Worm (Caenorhabditis elegans) whole organism, midembryonic: Measurements from ENCODE around the gene T23B12.5.

Experiments used
- T22C8.4 ChIP-seq: fragments of 200-800 bp; sonication (Bioruptor generic); IDR thresholded peaks from 2 replicates; pipeline ENCODE4 v1.3.6; 2022; ENCODE audit warnings: missing genetic modification characterization, missing compliant biosample characterization
- cog-1 ChIP-seq: sonication (generic microtip); optimal IDR thresholded peaks from 2 replicates; lab custom pipeline; 2016; ENCODE audit warnings: missing genetic modification characterization, missing compliant biosample characterization
- flt-1 ChIP-seq: fragments of 200-800 bp; sonication (Bioruptor generic); IDR thresholded peaks from 2 replicates; pipeline ENCODE4 v1.3.6; 2022; ENCODE audit warnings: missing genetic modification characterization, missing compliant biosample characterization
- klf-2 ChIP-seq: fragments of 200-800 bp; sonication (Bioruptor generic); conservative IDR thresholded peaks from 2 replicates; pipeline ENCODE4 v1.3.6; 2022; ENCODE audit warnings: missing genetic modification reagents, missing genetic modification characterization, missing compliant biosample characterization
- med-1 ChIP-seq: sonication (generic microtip); optimal IDR thresholded peaks from 2 replicates; lab custom pipeline; 2017; ENCODE audit warnings: missing genetic modification characterization, mild to moderate bottlenecking, missing compliant biosample characterization, antibody characterized with exemption, missing genetic modification reagents; ENCODE audit not compliant: insufficient read depth
- ref-1 ChIP-seq: fragments of 200-800 bp; sonication (Bioruptor generic); conservative IDR thresholded peaks from 2 replicates; pipeline ENCODE4 v1.3.6; 2022; ENCODE audit warnings: missing genetic modification reagents, missing genetic modification characterization, missing compliant biosample characterization
- tab-1 ChIP-seq: fragments of 200-800 bp; sonication (Bioruptor generic); IDR thresholded peaks from 2 replicates; pipeline ENCODE4 v1.3.6; 2022; ENCODE audit warnings: missing genetic modification characterization, missing compliant biosample characterization
- ztf-23 ChIP-seq: fragments of 200-800 bp; sonication (Bioruptor generic); IDR thresholded peaks from 2 replicates; pipeline ENCODE4 v1.3.6; 2022; ENCODE audit warnings: missing genetic modification reagents, missing genetic modification characterization, missing compliant biosample characterization
- ztf-29 ChIP-seq: fragments of 200-800 bp; sonication (Bioruptor generic); IDR thresholded peaks from 2 replicates; pipeline ENCODE4 v1.3.6; 2022; ENCODE audit warnings: missing genetic modification reagents, missing genetic modification characterization, missing compliant biosample characterization

T23B12.5 gene

ce11 chrV:8462074-8462473, 14.2 kb upstream of the T23B12.5 start, which contains the start of the genes dnj-22 and natc-1:
Gene dnj-22 (minus strand): TSS chrV:8462120.
Gene natc-1 (plus strand): TSS chrV:8462359.
- TF ChIP-seq cog-1 (tag; lab: Kevin White, UChicago) (peak; percentile 67), klf-2 (GFP tag; lab: Robert Waterston, UW) (no peak)

DNA sequence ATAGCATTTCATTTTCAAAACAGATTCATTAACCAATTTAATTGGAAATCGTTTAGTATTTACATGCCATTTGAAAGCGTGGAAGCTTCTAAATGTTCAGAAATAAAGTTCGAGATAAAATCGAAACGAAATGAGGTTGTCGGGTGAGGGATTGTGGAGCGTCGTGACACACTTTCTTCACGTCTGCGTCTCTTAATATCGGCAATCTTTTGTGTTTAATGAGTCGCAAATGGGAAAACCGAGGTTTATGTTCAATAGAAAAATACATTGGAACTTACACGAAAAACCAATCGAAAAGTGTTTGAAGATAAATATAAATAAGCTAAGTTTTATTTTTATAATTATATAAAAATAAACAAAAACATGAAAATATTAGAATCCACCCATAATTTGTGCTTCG, 13.0 kb upstream of the T23B12.5 start:
- TF ChIP-seq flt-1 (GFP tag; lab: Robert Waterston, UW) (no peak), klf-2 (GFP tag; lab: Robert Waterston, UW) (no peak), tab-1 (GFP tag; lab: Robert Waterston, UW) (no peak), ztf-29 (no peak), ztf-23 (GFP tag; lab: Robert Waterston, UW) (no peak), T22C8.4 (GFP tag; lab: Robert Waterston, UW) (no peak), med-1 (GFP tag; lab: Kevin White, UChicago) (no peak), cog-1 (tag; lab: Kevin White, UChicago) (no peak), ref-1 (GFP tag; lab: Robert Waterston, UW) (no peak)

DNA sequence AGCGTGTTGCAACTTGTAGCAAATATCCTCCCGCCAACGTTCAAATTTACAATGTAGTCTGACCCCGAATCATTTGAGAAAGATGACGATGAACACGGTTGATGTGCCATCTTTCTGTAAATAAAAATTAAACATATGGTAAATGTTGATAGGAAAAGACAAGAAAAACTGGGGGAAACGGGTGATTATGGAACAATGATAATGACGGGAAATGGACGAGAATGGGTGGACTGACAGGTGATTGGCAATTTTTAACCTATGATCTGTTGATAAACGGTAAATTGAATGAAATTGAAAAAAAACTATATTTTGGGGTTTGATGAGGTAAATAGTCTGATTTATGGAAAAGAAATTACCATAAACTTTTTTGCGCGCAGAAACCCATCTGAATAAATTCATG, 12.5 kb upstream of the T23B12.5 start, which contains the start of gene T23B12.6:
TSS of gene T23B12.6 (minus strand) at position 114 of the 400 bp plus-strand sequence.
- TF ChIP-seq ztf-29: no peak
- TF ChIP-seq ztf-23 (GFP tag; lab: Robert Waterston, UW): no peak
- TF ChIP-seq flt-1 (GFP tag; lab: Robert Waterston, UW): no peak
- TF ChIP-seq ref-1 (GFP tag; lab: Robert Waterston, UW): no peak
- no peak for TF ChIP-seq cog-1 (tag; lab: Kevin White, UChicago)
- TF ChIP-seq klf-2 (GFP tag; lab: Robert Waterston, UW): no peak
- no peak for TF ChIP-seq med-1 (GFP tag; lab: Kevin White, UChicago)
- no peak for TF ChIP-seq tab-1 (GFP tag; lab: Robert Waterston, UW)
- TF ChIP-seq T22C8.4 (GFP tag; lab: Robert Waterston, UW): no peak

DNA sequence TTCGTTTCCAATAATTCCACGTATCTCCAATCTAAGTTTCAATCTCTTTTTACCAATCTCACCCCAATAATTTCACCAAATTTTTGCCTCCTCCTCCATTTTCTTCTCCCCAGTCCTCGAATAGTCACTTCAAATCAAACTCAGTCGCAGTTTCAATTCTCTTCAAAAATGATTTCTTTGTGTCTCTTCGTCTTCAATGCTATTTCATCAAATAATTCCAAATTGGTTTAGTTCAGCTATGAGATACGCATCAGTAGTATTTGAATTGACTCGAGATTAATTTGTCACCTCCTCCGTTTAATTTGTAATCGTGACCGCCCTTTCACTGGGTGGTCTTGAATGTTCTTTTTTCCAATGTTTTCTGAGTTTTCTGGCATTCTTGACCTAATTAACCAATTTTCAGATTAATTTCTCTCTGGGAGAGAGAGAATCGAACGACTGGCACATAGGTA, 7.2 kb upstream of the T23B12.5 start, which contains the start of gene T23B12.11:
TSS of gene T23B12.11 (plus strand) at position 402 of the 452 bp plus-strand sequence.
- TF ChIP-seq cog-1 (tag; lab: Kevin White, UChicago) (no peak), klf-2 (GFP tag; lab: Robert Waterston, UW) (no peak), med-1 (GFP tag; lab: Kevin White, UChicago) (no peak), ztf-23 (GFP tag; lab: Robert Waterston, UW) (no peak), ref-1 (GFP tag; lab: Robert Waterston, UW) (no peak), T22C8.4 (GFP tag; lab: Robert Waterston, UW) (no peak), flt-1 (GFP tag; lab: Robert Waterston, UW) (no peak), tab-1 (GFP tag; lab: Robert Waterston, UW) (no peak), ztf-29 (no peak)

DNA sequence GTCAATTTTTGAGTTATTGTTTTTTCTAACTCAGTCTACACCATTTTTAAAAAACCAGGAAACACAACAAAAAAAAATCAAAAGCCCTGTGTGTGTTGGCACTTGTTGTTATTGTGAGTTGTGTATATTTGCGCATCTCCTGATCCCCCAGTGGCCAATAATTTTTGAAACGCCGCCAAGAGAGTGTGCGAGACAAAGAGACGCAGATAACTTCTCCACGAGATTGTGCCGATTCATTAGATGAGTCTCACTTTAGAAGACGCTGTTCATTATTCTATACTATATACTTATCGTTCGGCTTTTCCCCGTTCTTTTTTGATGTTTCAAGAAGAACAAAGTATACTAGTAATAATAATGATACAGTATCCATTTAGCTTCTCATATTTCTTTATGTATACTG, 2.9 kb upstream of the T23B12.5 start:
- TF ChIP-seq cog-1 (tag; lab: Kevin White, UChicago) (no peak), ref-1 (GFP tag; lab: Robert Waterston, UW) (no peak), klf-2 (GFP tag; lab: Robert Waterston, UW) (no peak), flt-1 (GFP tag; lab: Robert Waterston, UW) (no peak), med-1 (GFP tag; lab: Kevin White, UChicago) (no peak), tab-1 (GFP tag; lab: Robert Waterston, UW) (no peak), T22C8.4 (GFP tag; lab: Robert Waterston, UW) (no peak), ztf-23 (GFP tag; lab: Robert Waterston, UW) (no peak), ztf-29 (no peak)

ce11 chrV:8449241-8449640, 1.4 kb upstream of the T23B12.5 start:
- no peak for TF ChIP-seq tab-1 (GFP tag; lab: Robert Waterston, UW)
- no peak for TF ChIP-seq med-1 (GFP tag; lab: Kevin White, UChicago)
- no peak for TF ChIP-seq ztf-23 (GFP tag; lab: Robert Waterston, UW)
- no peak for TF ChIP-seq ref-1 (GFP tag; lab: Robert Waterston, UW)
- no peak for TF ChIP-seq flt-1 (GFP tag; lab: Robert Waterston, UW)
- no peak for TF ChIP-seq T22C8.4 (GFP tag; lab: Robert Waterston, UW)
- TF ChIP-seq ztf-29: no peak
- no peak for TF ChIP-seq klf-2 (GFP tag; lab: Robert Waterston, UW)
- no peak for TF ChIP-seq cog-1 (tag; lab: Kevin White, UChicago)

DNA sequence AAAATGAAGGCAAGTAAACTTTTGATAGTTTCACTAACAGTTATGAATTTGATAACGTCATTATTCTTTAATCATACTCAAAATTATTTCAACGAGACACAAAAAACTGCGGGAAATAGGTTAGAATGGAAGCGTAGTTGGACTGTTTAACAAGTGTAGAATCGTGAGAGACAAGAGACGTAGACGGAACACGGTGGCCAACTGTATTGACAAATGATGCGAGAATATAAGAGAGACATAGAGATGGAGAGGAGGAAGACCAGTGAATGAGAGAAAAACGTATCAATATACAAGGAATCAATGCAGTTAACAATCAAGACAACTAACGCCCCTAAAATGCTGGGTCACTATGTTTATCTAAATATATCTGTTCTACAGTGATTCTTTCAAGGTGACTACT, 2.2 kb downstream of the T23B12.5 start:
- TF ChIP-seq tab-1 (GFP tag; lab: Robert Waterston, UW) (no peak), ref-1 (GFP tag; lab: Robert Waterston, UW) (no peak)

DNA sequence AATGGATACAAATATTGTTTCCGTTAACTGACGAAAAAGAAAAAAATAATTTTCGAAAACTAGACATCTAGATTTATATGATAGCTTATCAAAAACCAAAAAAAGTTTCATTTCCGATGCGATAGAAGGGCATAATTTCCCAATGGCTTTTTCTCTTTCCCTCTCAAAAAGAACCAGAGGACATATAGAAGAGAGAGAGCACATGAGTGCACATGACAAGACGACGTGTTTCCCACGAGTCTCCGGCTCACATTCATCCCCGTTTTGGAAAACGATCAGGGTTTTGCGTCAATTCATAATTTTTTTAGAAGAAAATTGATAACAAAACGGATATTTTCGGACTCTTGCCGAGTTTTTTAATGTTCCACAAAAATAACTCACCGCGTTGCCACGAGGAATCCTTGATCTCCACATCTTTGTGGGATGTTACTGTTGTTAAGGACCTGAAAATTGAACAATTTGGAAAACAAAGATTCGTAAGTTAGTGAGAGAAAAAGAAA, 3.4 kb downstream of the T23B12.5 start, which contains the start of gene lmd-3:
TSS of gene lmd-3 (minus strand) at position 450 of the 500 bp plus-strand sequence.
- no peak for TF ChIP-seq ztf-23 (GFP tag; lab: Robert Waterston, UW)
- TF ChIP-seq tab-1 (GFP tag; lab: Robert Waterston, UW): no peak
- TF ChIP-seq flt-1 (GFP tag; lab: Robert Waterston, UW): no peak
- no peak for TF ChIP-seq ztf-29
- no peak for TF ChIP-seq T22C8.4 (GFP tag; lab: Robert Waterston, UW)
- no peak for TF ChIP-seq cog-1 (tag; lab: Kevin White, UChicago)
- TF ChIP-seq ref-1 (GFP tag; lab: Robert Waterston, UW): no peak
- TF ChIP-seq med-1 (GFP tag; lab: Kevin White, UChicago): no peak
- TF ChIP-seq klf-2 (GFP tag; lab: Robert Waterston, UW): no peak

DNA sequence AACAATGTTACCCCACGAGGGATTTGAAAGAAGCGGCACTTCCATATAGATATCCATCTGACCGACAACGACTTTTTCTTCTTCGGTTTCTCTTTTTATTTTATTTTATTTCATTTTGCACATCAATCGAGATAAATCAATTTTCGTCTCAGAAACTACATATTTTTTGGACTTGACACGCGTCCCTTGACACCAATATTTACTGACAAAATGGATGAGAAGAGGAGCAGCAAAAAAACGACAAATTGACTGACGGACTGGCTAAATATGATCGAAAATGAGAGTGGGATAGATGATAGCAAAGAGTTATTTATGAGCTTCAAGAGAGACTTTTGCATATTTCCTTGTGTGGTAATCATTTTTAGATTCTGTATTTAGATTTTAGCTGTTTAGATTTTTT, 10.5 kb downstream of the T23B12.5 start:
- no peak for TF ChIP-seq ztf-23 (GFP tag; lab: Robert Waterston, UW)
- no peak for TF ChIP-seq tab-1 (GFP tag; lab: Robert Waterston, UW)
- no peak for TF ChIP-seq flt-1 (GFP tag; lab: Robert Waterston, UW)
- no peak for TF ChIP-seq klf-2 (GFP tag; lab: Robert Waterston, UW)
- no peak for TF ChIP-seq cog-1 (tag; lab: Kevin White, UChicago)
- TF ChIP-seq med-1 (GFP tag; lab: Kevin White, UChicago): no peak
- no peak for TF ChIP-seq ref-1 (GFP tag; lab: Robert Waterston, UW)
- TF ChIP-seq T22C8.4 (GFP tag; lab: Robert Waterston, UW): no peak
- TF ChIP-seq ztf-29: no peak
